Fruit fly (Drosophila melanogaster) whole organism, embryonic: ENCODE measurements around the gene CG8369.

Experiments
- Ada2b ChIP-seq: fragments of 200-800 bp; sonication (Bioruptor generic); IDR thresholded peaks from 2 replicates; pipeline ENCODE4 v1.3.6; 2022; ENCODE audit warnings: missing biosample characterization, missing genetic modification characterization
- CG10431 ChIP-seq: fragments of 200-800 bp; sonication (Bioruptor generic); optimal IDR thresholded peaks from 3 replicates; lab custom pipeline; 2018; ENCODE audit warnings: missing biosample characterization, mild to moderate bottlenecking, missing genetic modification characterization
- CG10543 ChIP-seq: fragments of 200-800 bp; sonication (Bioruptor generic); optimal IDR thresholded peaks from 3 replicates; lab custom pipeline; 2017; ENCODE audit warnings: missing biosample characterization, mild to moderate bottlenecking, missing genetic modification characterization, moderate library complexity
- CG10979 ChIP-seq: fragments of 200-800 bp; sonication (Bioruptor generic); optimal IDR thresholded peaks from 2 replicates; lab custom pipeline; 2018; ENCODE audit warnings: missing biosample characterization, mild to moderate bottlenecking, missing genetic modification characterization, moderate library complexity
- CG11560 ChIP-seq: fragments of 200-800 bp; sonication (Bioruptor generic); IDR thresholded peaks from 3 replicates; pipeline ENCODE4 v1.3.6; 2022; ENCODE audit warnings: missing biosample characterization, missing genetic modification characterization
- CG12299 ChIP-seq: fragments of 200-800 bp; sonication (Bioruptor generic); optimal IDR thresholded peaks from 2 replicates; lab custom pipeline; 2018; ENCODE audit warnings: missing biosample characterization, mild to moderate bottlenecking, missing genetic modification characterization
- CG14050 ChIP-seq: fragments of 200-800 bp; sonication (Bioruptor generic); IDR thresholded peaks from 3 replicates; pipeline ENCODE4 v1.3.6; 2022; ENCODE audit warnings: missing biosample characterization, missing genetic modification characterization
- CG14441 ChIP-seq: fragments of 200-800 bp; sonication (Bioruptor generic); IDR thresholded peaks from 2 replicates; pipeline ENCODE4 v1.3.6; 2022; ENCODE audit warnings: missing biosample characterization, missing genetic modification characterization
- CG15011 ChIP-seq: fragments of 200-800 bp; sonication (Bioruptor generic); optimal IDR thresholded peaks from 3 replicates; lab custom pipeline; 2018; ENCODE audit warnings: missing biosample characterization, mild to moderate bottlenecking, missing genetic modification characterization
- CG15269 ChIP-seq: fragments of 200-800 bp; sonication (Bioruptor generic); optimal IDR thresholded peaks from 2 replicates; lab custom pipeline; 2018; ENCODE audit warnings: missing biosample characterization, mild to moderate bottlenecking, missing genetic modification characterization, moderate library complexity
- CG17568 ChIP-seq: fragments of 200-800 bp; sonication (Bioruptor generic); optimal IDR thresholded peaks from 2 replicates; lab custom pipeline; 2018; ENCODE audit warnings: missing biosample characterization, mild to moderate bottlenecking, missing genetic modification characterization, moderate library complexity
- CG18262 ChIP-seq: fragments of 200-800 bp; optimal IDR thresholded peaks from 3 replicates; lab custom pipeline; 2019; ENCODE audit warnings: missing biosample characterization, mild to moderate bottlenecking, missing genetic modification characterization, moderate library complexity
- CG2202 ChIP-seq: fragments of 200-800 bp; sonication (Bioruptor generic); optimal IDR thresholded peaks from 2 replicates; lab custom pipeline; 2018; ENCODE audit warnings: missing biosample characterization, mild to moderate bottlenecking, missing genetic modification characterization
- CG3407 ChIP-seq: fragments of 200-800 bp; sonication (Bioruptor generic); optimal IDR thresholded peaks from 2 replicates; lab custom pipeline; 2018; ENCODE audit warnings: missing biosample characterization, mild to moderate bottlenecking, missing genetic modification characterization
- CG42726 ChIP-seq: fragments of 200-800 bp; sonication (Bioruptor generic); IDR thresholded peaks from 2 replicates; pipeline ENCODE4 v1.3.6; 2022; ENCODE audit warnings: missing biosample characterization, missing genetic modification characterization; ENCODE audit not compliant: partially characterized antibody
- CG4360 ChIP-seq: fragments of 200-800 bp; sonication (Bioruptor generic); IDR thresholded peaks from 2 replicates; pipeline ENCODE4 v1.3.6; 2022; ENCODE audit warnings: missing biosample characterization, missing genetic modification characterization
- CG5953 ChIP-seq: fragments of 200-800 bp; sonication (Bioruptor generic); IDR thresholded peaks from 2 replicates; pipeline ENCODE4 v1.3.6; 2022; ENCODE audit warnings: missing biosample characterization, missing genetic modification characterization
- CG7963 ChIP-seq: fragments of 200-800 bp; sonication (Bioruptor generic); IDR thresholded peaks from 3 replicates; pipeline ENCODE4 v1.3.6; 2022; ENCODE audit warnings: missing biosample characterization, missing genetic modification characterization; ENCODE audit not compliant: partially characterized antibody
- CG8388 ChIP-seq: fragments of 200-800 bp; sonication (Bioruptor generic); optimal IDR thresholded peaks from 2 replicates; lab custom pipeline; 2019; ENCODE audit warnings: missing biosample characterization, mild to moderate bottlenecking, missing genetic modification characterization, moderate library complexity
- Eip74EF ChIP-seq, 2 experiments: fragments of 200-800 bp in 1 of 2; fragments of >200 bp in 1 of 2; sonication (Bioruptor generic) in 1 of 2; optimal IDR thresholded peaks; 2 replicates each; lab custom pipeline; 2017 to 2019; ENCODE audit warnings: missing biosample characterization in 2 of 2, missing genetic modification characterization in 2 of 2, mild to moderate bottlenecking in 1 of 2, moderate library complexity in 1 of 2
- Fer3 ChIP-seq: fragments of 200-800 bp; sonication (Bioruptor generic); optimal IDR thresholded peaks from 2 replicates; lab custom pipeline; 2018; ENCODE audit warnings: missing biosample characterization, mild to moderate bottlenecking, missing genetic modification characterization, moderate library complexity
- Hr51 ChIP-seq, 2 experiments: fragments of 200-800 bp; sonication (Bioruptor generic); optimal IDR thresholded peaks; 2 replicates in 1 of 2; 3 replicates in 1 of 2; lab custom pipeline; 2016 to 2018; ENCODE audit warnings: missing biosample characterization in 2 of 2, missing genetic modification characterization in 2 of 2, mild to moderate bottlenecking in 1 of 2, moderate library complexity in 1 of 2
- Hsf ChIP-seq: fragments of 200-800 bp; sonication (Bioruptor generic); optimal IDR thresholded peaks from 3 replicates; lab custom pipeline; 2016; ENCODE audit warnings: missing biosample characterization, missing genetic modification characterization
- MBD-R2 ChIP-seq: fragments of 200-800 bp; sonication (Bioruptor generic); IDR thresholded peaks from 2 replicates; pipeline ENCODE4 v1.3.6; 2022; ENCODE audit warnings: missing biosample characterization, missing genetic modification characterization
- Optix ChIP-seq: fragments of 200-800 bp; sonication (Bioruptor generic); IDR thresholded peaks from 3 replicates; pipeline ENCODE4 v1.3.6; 2022; ENCODE audit warnings: missing biosample characterization, missing genetic modification characterization
- PHDP ChIP-seq: fragments of 200-800 bp; sonication (Bioruptor generic); optimal IDR thresholded peaks from 3 replicates; lab custom pipeline; 2018; ENCODE audit warnings: missing biosample characterization, mild to moderate bottlenecking, missing genetic modification characterization, moderate library complexity
- Sry-δ ChIP-seq: fragments of 200-800 bp; sonication (Bioruptor generic); optimal IDR thresholded peaks from 2 replicates; lab custom pipeline; 2016; ENCODE audit warnings: missing biosample characterization, missing genetic modification characterization
- Tbp ChIP-seq: fragments of >200 bp; optimal IDR thresholded peaks from 2 replicates; lab custom pipeline; 2018; ENCODE audit warnings: missing biosample characterization, missing genetic modification characterization
- cato ChIP-seq: fragments of 200-800 bp; sonication (Bioruptor generic); optimal IDR thresholded peaks from 2 replicates; lab custom pipeline; 2016; ENCODE audit warnings: missing biosample characterization, missing genetic modification characterization, borderline replicate concordance
- croc ChIP-seq: fragments of 200-800 bp; sonication (Bioruptor generic); conservative IDR thresholded peaks from 3 replicates; pipeline ENCODE4 v1.3.6; 2022; ENCODE audit warnings: missing biosample characterization, missing genetic modification characterization
- da ChIP-seq: fragments of 200-800 bp; sonication (Bioruptor generic); optimal IDR thresholded peaks from 2 replicates; lab custom pipeline; 2016; ENCODE audit warnings: missing biosample characterization, missing genetic modification characterization
- eve ChIP-seq, 2 experiments: fragments of >200 bp; optimal IDR thresholded peaks; 2 replicates each; lab custom pipeline; 2017; ENCODE audit warnings: missing biosample characterization in 2 of 2, missing genetic modification characterization in 2 of 2
- fd64A ChIP-seq: fragments of 200-800 bp; sonication (Bioruptor generic); optimal IDR thresholded peaks from 3 replicates; lab custom pipeline; 2018; ENCODE audit warnings: missing biosample characterization, mild to moderate bottlenecking, missing genetic modification characterization
- gem ChIP-seq: fragments of 200-800 bp; sonication (Bioruptor generic); optimal IDR thresholded peaks from 2 replicates; lab custom pipeline; 2019; ENCODE audit warnings: missing biosample characterization, mild to moderate bottlenecking, missing genetic modification characterization, moderate library complexity
- ham ChIP-seq: fragments of 200-800 bp; sonication (Bioruptor generic); IDR thresholded peaks from 2 replicates; pipeline ENCODE4 v1.3.6; 2022; ENCODE audit warnings: missing biosample characterization, missing genetic modification characterization
- hth ChIP-seq: fragments of >200 bp; optimal IDR thresholded peaks from 2 replicates; lab custom pipeline; 2017; ENCODE audit warnings: inconsistent platforms
- mld ChIP-seq: fragments of 200-800 bp; sonication (Bioruptor generic); IDR thresholded peaks from 3 replicates; pipeline ENCODE4 v1.3.6; 2022; ENCODE audit warnings: missing biosample characterization, missing genetic modification characterization; ENCODE audit not compliant: partially characterized antibody
- nerfin-2 ChIP-seq: fragments of 200-800 bp; sonication (Bioruptor generic); IDR thresholded peaks from 2 replicates; pipeline ENCODE4 v1.3.6; 2022; ENCODE audit warnings: missing biosample characterization, missing genetic modification characterization; ENCODE audit not compliant: partially characterized antibody
- nom ChIP-seq: fragments of 200-800 bp; sonication (Bioruptor generic); optimal IDR thresholded peaks from 2 replicates; lab custom pipeline; 2017; ENCODE audit warnings: missing biosample characterization, missing genetic modification characterization, mild to moderate bottlenecking, moderate library complexity, missing genetic modification reagents
- phol ChIP-seq: fragments of 200-800 bp; sonication (Bioruptor generic); optimal IDR thresholded peaks from 3 replicates; lab custom pipeline; 2018; ENCODE audit warnings: missing biosample characterization, mild to moderate bottlenecking, missing genetic modification characterization, moderate library complexity
- prd ChIP-seq, 3 experiments: fragments of >200 bp in 2 of 3; fragments of 200-800 bp in 1 of 3; sonication (Bioruptor generic) in 1 of 3; optimal IDR thresholded peaks in 2 of 3; IDR thresholded peaks in 1 of 3; 2 replicates in 2 of 3; 3 replicates in 1 of 3; pipeline versions ENCODE4 v1.3.6 to Lab custom; 2017 to 2022; ENCODE audit warnings: missing biosample characterization in 1 of 3, missing genetic modification characterization in 1 of 3
- slp2 ChIP-seq: fragments of 200-800 bp; sonication (Bioruptor generic); optimal IDR thresholded peaks from 2 replicates; lab custom pipeline; 2016; ENCODE audit warnings: missing biosample characterization, missing genetic modification characterization
- sr ChIP-seq: fragments of 200-800 bp; sonication (Bioruptor generic); IDR thresholded peaks from 3 replicates; pipeline ENCODE4 v1.3.6; 2022; ENCODE audit warnings: missing biosample characterization, missing genetic modification characterization
- tio ChIP-seq: fragments of 200-800 bp; sonication (Bioruptor generic); optimal IDR thresholded peaks from 2 replicates; lab custom pipeline; 2017; ENCODE audit warnings: missing biosample characterization, missing genetic modification characterization, inconsistent platforms
- vfl ChIP-seq: fragments of 200-800 bp; sonication (Bioruptor generic); optimal IDR thresholded peaks from 2 replicates; lab custom pipeline; 2016; ENCODE audit warnings: missing biosample characterization, missing genetic modification characterization
- yki ChIP-seq: fragments of >200 bp; optimal IDR thresholded peaks from 3 replicates; lab custom pipeline; 2018
- z ChIP-seq: fragments of 200-800 bp; sonication (Bioruptor generic); IDR thresholded peaks from 3 replicates; pipeline ENCODE4 v1.3.6; 2022; ENCODE audit warnings: missing biosample characterization, missing genetic modification characterization
- zen2 ChIP-seq: fragments of 200-800 bp; sonication (Bioruptor generic); IDR thresholded peaks from 3 replicates; pipeline ENCODE4 v1.3.6; 2022; ENCODE audit warnings: missing biosample characterization, missing genetic modification characterization; ENCODE audit not compliant: partially characterized antibody

CG8369 gene

DNA sequence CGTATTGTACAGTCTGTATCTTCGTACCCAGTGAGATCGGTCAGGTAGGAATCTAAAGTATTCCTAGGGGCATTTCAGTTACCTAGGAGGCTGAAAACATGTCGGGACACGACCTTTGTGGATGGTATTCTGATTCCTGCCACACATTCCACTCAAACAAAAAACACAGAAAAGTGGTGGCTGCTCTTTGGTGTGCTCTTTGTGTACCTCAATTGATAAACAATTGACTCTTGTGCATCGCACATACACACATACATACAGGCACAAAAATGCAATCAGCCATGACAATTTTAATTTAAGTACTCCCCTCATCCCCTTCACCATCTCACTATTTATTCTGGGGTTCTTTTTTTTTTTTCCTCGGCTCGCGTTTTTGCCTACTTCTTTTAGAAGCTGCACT lies 26.4 kb downstream of the CG8369 start (continued):
- no peak for TF ChIP-seq CG14050 (GFP tag; lab: Robert Waterston, UW)
- no peak for TF ChIP-seq tio
- TF ChIP-seq Ada2b (GFP tag; lab: Robert Waterston, UW): no peak
- no peak for TF ChIP-seq mld
- TF ChIP-seq CG17568 (GFP tag; lab: Kevin White, UChicago): no peak
- no peak for TF ChIP-seq CG10431 (GFP tag; lab: Kevin White, UChicago)
- TF ChIP-seq CG10543: no peak
- TF ChIP-seq Fer3 (tag; lab: Kevin White, UChicago): no peak
- no peak for TF ChIP-seq prd (optimal IDR thresholded peaks at IDR 0.05; lab: Kevin White, UChicago)
- no peak for TF ChIP-seq prd (GFP tag; IDR thresholded peaks at IDR 0.05; lab: Robert Waterston, UW)
- TF ChIP-seq CG15269 (tag; lab: Kevin White, UChicago): no peak
- TF ChIP-seq CG4360: no peak
- no peak for TF ChIP-seq CG18262 (tag; lab: Kevin White, UChicago)
- TF ChIP-seq phol (tag; lab: Kevin White, UChicago): no peak
- TF ChIP-seq da: no peak
- TF ChIP-seq Hsf (GFP tag; lab: Kevin White, UChicago): no peak
- peak; percentile 69 for TF ChIP-seq z (GFP tag; lab: Robert Waterston, UW)
- no peak for TF ChIP-seq yki (lab: Kevin White, UChicago)
- no peak for TF ChIP-seq CG42726 (GFP tag; lab: Robert Waterston, UW)
- no peak for TF ChIP-seq CG3407 (GFP tag; lab: Kevin White, UChicago)
- TF ChIP-seq eve (GFP tag; optimal IDR thresholded peaks at IDR 0.05; lab: Kevin White, UChicago): peak in 1 of 2 experiments; percentile 14
- TF ChIP-seq CG8388: no peak

DNA sequence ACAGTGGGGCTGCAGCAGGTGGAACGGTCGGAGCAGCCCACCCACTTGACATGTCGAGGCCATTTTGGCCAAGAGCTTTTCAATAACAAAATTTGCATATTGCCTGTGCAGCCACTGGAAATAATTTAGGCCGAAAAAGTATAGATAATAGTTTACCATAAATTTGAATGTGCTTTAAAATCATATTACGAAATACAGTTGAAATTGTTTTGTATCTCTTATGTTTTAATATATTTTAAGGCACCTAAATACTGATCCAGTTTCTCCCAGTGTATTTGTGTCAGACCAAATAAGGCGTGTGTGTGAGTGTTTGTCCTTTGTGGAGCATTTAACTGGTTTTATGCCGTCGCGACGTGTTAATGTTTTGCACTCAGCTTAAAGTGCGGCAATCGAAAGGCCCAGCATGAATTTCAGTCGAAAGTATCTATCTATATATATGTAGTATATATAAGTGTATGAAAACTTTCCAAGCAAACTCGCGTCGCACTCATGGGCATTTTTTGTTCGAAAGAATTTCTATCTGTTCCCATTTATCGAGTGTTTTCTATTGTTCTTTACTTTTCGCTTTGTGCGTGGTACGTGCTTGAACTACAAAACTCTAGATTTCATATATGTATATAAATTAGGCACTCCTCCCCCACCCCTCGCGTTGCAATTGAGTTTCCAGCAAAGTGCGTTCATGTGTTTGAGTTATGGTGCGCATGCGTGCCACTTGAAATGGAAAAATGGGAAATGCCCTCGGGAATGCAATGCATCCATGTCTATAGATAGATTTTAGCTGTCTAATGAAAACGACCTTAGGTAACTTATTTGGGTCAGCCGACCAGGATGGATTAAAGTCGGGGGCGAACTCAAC lies 27.8 kb downstream of the CG8369 start:
- peak; percentile 12 for TF ChIP-seq nom (GFP tag; lab: Kevin White, UChicago)
- TF ChIP-seq CG5953 (GFP tag; lab: Robert Waterston, UW): no peak
- no peak for TF ChIP-seq ham (GFP tag; lab: Robert Waterston, UW)
- TF ChIP-seq CG12299: no peak
- no peak for TF ChIP-seq croc (GFP tag; lab: Robert Waterston, UW)
- no peak for TF ChIP-seq CG15011 (GFP tag; lab: Kevin White, UChicago)
- no peak for TF ChIP-seq CG11560 (tag; lab: Robert Waterston, UW)
- TF ChIP-seq hth (lab: Kevin White, UChicago): no peak
- TF ChIP-seq nerfin-2 (GFP tag; lab: Robert Waterston, UW): no peak
- peak; percentile 73 for TF ChIP-seq gem (tag; lab: Kevin White, UChicago)
- no peak for TF ChIP-seq Sry-δ
- TF ChIP-seq Optix (GFP tag; lab: Robert Waterston, UW): no peak
- no peak for TF ChIP-seq Eip74EF (GFP tag; optimal IDR thresholded peaks at IDR 0.05; lab: Kevin White, UChicago)
- no peak for TF ChIP-seq zen2
- TF ChIP-seq vfl (GFP tag; lab: Kevin White, UChicago): no peak
- no peak for TF ChIP-seq sr (GFP tag; lab: Robert Waterston, UW)
- TF ChIP-seq CG14441 (GFP tag; lab: Robert Waterston, UW): no peak
- TF ChIP-seq fd64A (GFP tag; lab: Kevin White, UChicago): no peak
- no peak for TF ChIP-seq cato (GFP tag; lab: Kevin White, UChicago)
- no peak for TF ChIP-seq MBD-R2 (GFP tag; lab: Robert Waterston, UW)
- TF ChIP-seq CG2202 (tag; lab: Kevin White, UChicago): peak; percentile 12
- no peak for TF ChIP-seq Hr51 (GFP tag; optimal IDR thresholded peaks at IDR 0.05; lab: Kevin White, UChicago)
- no peak for TF ChIP-seq CG7963 (GFP tag; lab: Robert Waterston, UW)
- TF ChIP-seq z (GFP tag; lab: Robert Waterston, UW): peak; percentile 75; the same call in 2 of the 3 replicates
- peak; percentile 59 for TF ChIP-seq CG10979
- peak; percentile 21 for TF ChIP-seq PHDP (tag; lab: Kevin White, UChicago)
- TF ChIP-seq Tbp: no peak
- no peak for TF ChIP-seq slp2 (GFP tag; lab: Kevin White, UChicago)
- TF ChIP-seq phol (tag; lab: Kevin White, UChicago): peak; percentile 59
